Fruit fly (Drosophila melanogaster) whole organism, embryonic: ENCODE results near the gene CG33230.

Experiments
- ATbp ChIP-seq: fragments of 200-800 bp; sonication (Bioruptor generic); optimal IDR thresholded peaks from 2 replicates; lab custom pipeline; 2017; ENCODE audit warnings: missing biosample characterization, mild to moderate bottlenecking, missing genetic modification characterization, missing genetic modification reagents
- CG1024 ChIP-seq: fragments of 200-800 bp; sonication (Bioruptor generic); IDR thresholded peaks from 2 replicates; pipeline ENCODE4 v1.3.6; 2022; ENCODE audit warnings: missing biosample characterization, missing genetic modification characterization
- CG10267 ChIP-seq: fragments of 200-800 bp; sonication (Bioruptor generic); optimal IDR thresholded peaks from 2 replicates; lab custom pipeline; 2018; ENCODE audit warnings: missing biosample characterization, mild to moderate bottlenecking, missing genetic modification characterization, moderate library complexity
- CG10462 ChIP-seq: fragments of 200-800 bp; sonication (Bioruptor generic); optimal IDR thresholded peaks from 2 replicates; lab custom pipeline; 2016; ENCODE audit warnings: missing biosample characterization, missing genetic modification characterization
- CG12236 ChIP-seq: fragments of 200-800 bp; sonication (Bioruptor generic); optimal IDR thresholded peaks from 2 replicates; lab custom pipeline; 2016; ENCODE audit warnings: missing biosample characterization, missing genetic modification characterization
- CG12299 ChIP-seq: fragments of 200-800 bp; sonication (Bioruptor generic); optimal IDR thresholded peaks from 2 replicates; lab custom pipeline; 2018; ENCODE audit warnings: missing biosample characterization, mild to moderate bottlenecking, missing genetic modification characterization
- CG1233 ChIP-seq: fragments of 200-800 bp; sonication (Bioruptor generic); optimal IDR thresholded peaks from 4 replicates; lab custom pipeline; 2018; ENCODE audit warnings: missing biosample characterization, mild to moderate bottlenecking, missing genetic modification characterization
- CG12744 ChIP-seq: fragments of 200-800 bp; sonication (Bioruptor generic); optimal IDR thresholded peaks from 2 replicates; lab custom pipeline; 2016; ENCODE audit warnings: missing biosample characterization, missing genetic modification characterization
- CG13775 ChIP-seq: fragments of 200-800 bp; sonication (Bioruptor generic); optimal IDR thresholded peaks from 3 replicates; lab custom pipeline; 2017; ENCODE audit warnings: missing biosample characterization, mild to moderate bottlenecking, missing genetic modification characterization
- CG15514 ChIP-seq: fragments of 200-800 bp; sonication (Bioruptor generic); optimal IDR thresholded peaks from 3 replicates; lab custom pipeline; 2017; ENCODE audit warnings: missing biosample characterization, missing genetic modification characterization, mild to moderate bottlenecking, moderate library complexity, missing genetic modification reagents
- CG15601 ChIP-seq: fragments of 200-800 bp; sonication (Bioruptor generic); optimal IDR thresholded peaks from 3 replicates; lab custom pipeline; 2019; ENCODE audit warnings: missing biosample characterization, mild to moderate bottlenecking, missing genetic modification characterization, moderate library complexity
- CG1603 ChIP-seq: fragments of 200-800 bp; sonication (Bioruptor generic); optimal IDR thresholded peaks from 2 replicates; lab custom pipeline; 2019; ENCODE audit warnings: missing biosample characterization, mild to moderate bottlenecking, missing genetic modification characterization, moderate library complexity
- CG2202 ChIP-seq: fragments of 200-800 bp; sonication (Bioruptor generic); optimal IDR thresholded peaks from 2 replicates; lab custom pipeline; 2018; ENCODE audit warnings: missing biosample characterization, mild to moderate bottlenecking, missing genetic modification characterization
- CG31441 ChIP-seq: fragments of 200-800 bp; sonication (Bioruptor generic); IDR thresholded peaks from 2 replicates; pipeline ENCODE4 v1.3.6; 2022; ENCODE audit warnings: missing biosample characterization, missing genetic modification characterization
- CG33557 ChIP-seq: fragments of 200-800 bp; sonication (Bioruptor generic); optimal IDR thresholded peaks from 2 replicates; lab custom pipeline; 2019; ENCODE audit warnings: missing biosample characterization, mild to moderate bottlenecking, missing genetic modification characterization, moderate library complexity
- CG7271 ChIP-seq: fragments of 200-800 bp; sonication (Bioruptor generic); optimal IDR thresholded peaks from 2 replicates; lab custom pipeline; 2018; ENCODE audit warnings: missing biosample characterization, mild to moderate bottlenecking, missing genetic modification characterization, moderate library complexity
- CG8359 ChIP-seq: fragments of 200-800 bp; sonication (Bioruptor generic); optimal IDR thresholded peaks from 2 replicates; lab custom pipeline; 2017; ENCODE audit warnings: missing biosample characterization, mild to moderate bottlenecking, missing genetic modification characterization, borderline replicate concordance
- CG9727 ChIP-seq: fragments of 200-800 bp; sonication (Bioruptor generic); optimal IDR thresholded peaks from 3 replicates; lab custom pipeline; 2017; ENCODE audit warnings: missing biosample characterization, mild to moderate bottlenecking, missing genetic modification characterization
- CG9797 ChIP-seq: fragments of 200-800 bp; sonication (Bioruptor generic); optimal IDR thresholded peaks from 3 replicates; lab custom pipeline; 2018; ENCODE audit warnings: missing biosample characterization, mild to moderate bottlenecking, missing genetic modification characterization
- CoRest ChIP-seq: fragments of 200-800 bp; sonication (Bioruptor generic); optimal IDR thresholded peaks from 3 replicates; lab custom pipeline; 2018; ENCODE audit warnings: missing biosample characterization, mild to moderate bottlenecking, missing genetic modification characterization, moderate library complexity
- D ChIP-seq, 2 experiments: fragments of 200-800 bp in 1 of 2; fragments of >200 bp in 1 of 2; sonication (Bioruptor generic) in 1 of 2; optimal IDR thresholded peaks; 2 replicates in 1 of 2; 3 replicates in 1 of 2; lab custom pipeline; 2017; ENCODE audit warnings: mild to moderate bottlenecking in 1 of 2, missing biosample characterization in 1 of 2, missing genetic modification characterization in 1 of 2, missing genetic modification reagents in 1 of 2
- Dll ChIP-seq: fragments of 200-800 bp; sonication (Bioruptor generic); IDR thresholded peaks from 4 replicates; pipeline ENCODE4 v1.3.6; 2022; ENCODE audit warnings: missing biosample characterization, missing genetic modification characterization; ENCODE audit not compliant: partially characterized antibody
- Doc3 ChIP-seq: fragments of 200-800 bp; sonication (Bioruptor generic); IDR thresholded peaks from 3 replicates; pipeline ENCODE4 v1.3.6; 2022; ENCODE audit warnings: missing biosample characterization, missing genetic modification characterization; ENCODE audit not compliant: partially characterized antibody
- Ets97D ChIP-seq: fragments of 200-800 bp; sonication (Bioruptor generic); optimal IDR thresholded peaks from 3 replicates; lab custom pipeline; 2016; ENCODE audit warnings: missing biosample characterization, missing genetic modification characterization
- HLHmδ ChIP-seq: fragments of 200-800 bp; sonication (Bioruptor generic); optimal IDR thresholded peaks from 2 replicates; lab custom pipeline; 2018; ENCODE audit warnings: missing biosample characterization, mild to moderate bottlenecking, missing genetic modification characterization, moderate library complexity
- Lhr ChIP-seq: fragments of 200-800 bp; sonication (Bioruptor generic); optimal IDR thresholded peaks from 3 replicates; lab custom pipeline; 2017; ENCODE audit warnings: mild to moderate bottlenecking, missing biosample characterization, missing genetic modification reagents, missing genetic modification characterization
- MBD-R2 ChIP-seq: fragments of 200-800 bp; sonication (Bioruptor generic); IDR thresholded peaks from 2 replicates; pipeline ENCODE4 v1.3.6; 2022; ENCODE audit warnings: missing biosample characterization, missing genetic modification characterization
- Rx ChIP-seq: fragments of 200-800 bp; sonication (Bioruptor generic); IDR thresholded peaks from 2 replicates; pipeline ENCODE4 v1.3.6; 2022; ENCODE audit warnings: missing biosample characterization, missing genetic modification characterization
- Scr ChIP-seq: fragments of 200-800 bp; sonication (Bioruptor generic); IDR thresholded peaks from 2 replicates; pipeline ENCODE4 v1.3.6; 2022; ENCODE audit warnings: missing biosample characterization, missing genetic modification characterization; ENCODE audit not compliant: partially characterized antibody
- ato ChIP-seq: fragments of 200-800 bp; sonication (Bioruptor generic); IDR thresholded peaks from 2 replicates; pipeline ENCODE4 v1.3.6; 2022; ENCODE audit warnings: missing biosample characterization, missing genetic modification characterization; ENCODE audit not compliant: partially characterized antibody
- bbx ChIP-seq: fragments of 200-800 bp; sonication (Bioruptor generic); IDR thresholded peaks from 2 replicates; pipeline ENCODE4 v1.3.6; 2022; ENCODE audit warnings: missing biosample characterization, missing genetic modification characterization; ENCODE audit not compliant: partially characterized antibody
- btn ChIP-seq: fragments of 200-800 bp; sonication (Bioruptor generic); optimal IDR thresholded peaks from 2 replicates; lab custom pipeline; 2016; ENCODE audit warnings: missing biosample characterization, missing genetic modification characterization
- chinmo ChIP-seq: fragments of 200-800 bp; sonication (Bioruptor generic); IDR thresholded peaks from 4 replicates; pipeline ENCODE4 v1.3.6; 2022; ENCODE audit warnings: missing biosample characterization, missing genetic modification characterization; ENCODE audit not compliant: partially characterized antibody
- dan ChIP-seq: fragments of 200-800 bp; sonication (Bioruptor generic); IDR thresholded peaks from 2 replicates; pipeline ENCODE4 v1.3.6; 2022; ENCODE audit warnings: missing biosample characterization, missing genetic modification characterization
- gsb-n ChIP-seq: fragments of 200-800 bp; sonication (Bioruptor generic); optimal IDR thresholded peaks from 3 replicates; lab custom pipeline; 2018; ENCODE audit warnings: missing biosample characterization, mild to moderate bottlenecking, missing genetic modification characterization
- hkb ChIP-seq, 2 experiments: fragments of 200-800 bp in 1 of 2; fragments of >200 bp in 1 of 2; sonication (Bioruptor generic) in 1 of 2; IDR thresholded peaks in 1 of 2; optimal IDR thresholded peaks in 1 of 2; 2 replicates each; pipeline versions ENCODE4 v1.3.6 to Lab custom; 2017 to 2022; ENCODE audit warnings: missing biosample characterization in 1 of 2, missing genetic modification characterization in 1 of 2
- mirr ChIP-seq: fragments of 200-800 bp; sonication (Bioruptor generic); optimal IDR thresholded peaks from 3 replicates; lab custom pipeline; 2018; ENCODE audit warnings: missing biosample characterization, mild to moderate bottlenecking, missing genetic modification characterization
- mld ChIP-seq: fragments of 200-800 bp; sonication (Bioruptor generic); IDR thresholded peaks from 3 replicates; pipeline ENCODE4 v1.3.6; 2022; ENCODE audit warnings: missing biosample characterization, missing genetic modification characterization; ENCODE audit not compliant: partially characterized antibody
- peb ChIP-seq: fragments of 200-800 bp; sonication (Bioruptor generic); IDR thresholded peaks from 2 replicates; pipeline ENCODE4 v1.3.6; 2022; ENCODE audit warnings: missing biosample characterization, missing genetic modification characterization
- repo ChIP-seq: fragments of 200-800 bp; sonication (Bioruptor generic); optimal IDR thresholded peaks from 2 replicates; lab custom pipeline; 2016; ENCODE audit warnings: missing biosample characterization, missing genetic modification characterization
- row ChIP-seq: fragments of 200-800 bp; sonication (Bioruptor generic); IDR thresholded peaks from 3 replicates; pipeline ENCODE4 v1.3.6; 2022; ENCODE audit warnings: missing biosample characterization, missing genetic modification characterization
- sc ChIP-seq, 3 experiments: fragments of >200 bp in 2 of 3; fragments of 200-800 bp in 1 of 3; sonication (Bioruptor generic) in 1 of 3; optimal IDR thresholded peaks; 2 replicates in 2 of 3; 3 replicates in 1 of 3; lab custom pipeline; 2017; ENCODE audit warnings: mild to moderate bottlenecking in 1 of 3, missing biosample characterization in 1 of 3, missing genetic modification characterization in 1 of 3, missing genetic modification reagents in 1 of 3
- slbo ChIP-seq: fragments of 200-800 bp; sonication (Bioruptor generic); IDR thresholded peaks from 2 replicates; pipeline ENCODE4 v1.3.6; 2022; ENCODE audit warnings: missing biosample characterization, missing genetic modification characterization
- tna ChIP-seq: fragments of 200-800 bp; sonication (Bioruptor generic); IDR thresholded peaks from 2 replicates; pipeline ENCODE4 v1.3.6; 2022; ENCODE audit warnings: missing biosample characterization, missing genetic modification characterization; ENCODE audit not compliant: partially characterized antibody
- trem ChIP-seq: fragments of 200-800 bp; optimal IDR thresholded peaks from 3 replicates; lab custom pipeline; 2019; ENCODE audit warnings: missing biosample characterization, mild to moderate bottlenecking, missing genetic modification characterization, moderate library complexity

CG33230 gene

DNA sequence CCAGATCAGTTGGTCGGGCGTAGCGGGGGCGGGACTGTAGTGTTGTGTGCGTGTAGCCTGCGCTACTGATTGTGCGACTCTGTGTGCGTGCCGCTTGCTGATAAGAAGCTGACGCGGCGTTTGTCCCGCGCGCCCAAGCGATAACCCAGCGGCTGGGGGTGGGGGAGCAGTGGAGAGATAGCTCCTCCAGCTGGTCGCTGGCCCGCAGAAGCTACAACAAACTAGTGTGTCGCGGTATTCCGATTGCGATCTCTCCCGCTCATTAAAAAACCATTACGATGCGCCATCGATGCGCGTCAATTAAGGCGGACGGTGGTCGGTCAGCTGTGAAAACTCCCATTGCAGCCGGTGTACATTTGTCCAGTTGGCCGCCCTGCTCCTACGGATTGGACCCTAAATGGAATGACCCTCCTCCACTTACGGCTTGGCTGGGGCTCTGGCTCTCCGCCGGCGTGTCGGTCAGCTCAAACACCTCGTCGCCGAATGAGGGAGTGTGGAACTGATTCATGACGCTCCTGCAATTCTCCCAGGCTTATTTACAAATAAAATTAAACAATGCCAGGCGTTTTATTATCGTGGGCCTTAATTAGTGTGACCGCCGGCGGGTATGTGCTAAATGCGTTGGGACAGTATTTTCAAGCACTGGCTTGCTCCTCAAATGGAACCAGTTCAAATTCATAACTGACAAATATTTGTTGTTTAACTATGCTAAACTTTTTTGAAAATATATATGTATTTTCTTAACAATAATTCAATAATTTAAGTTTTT is 16.0 kb upstream of the CG33230 start, which contains the start of gene CG12104 (continued):
- TF ChIP-seq CG33557 (peak; percentile 64), CG1233 (GFP tag; lab: Kevin White, UChicago) (peak; percentile 38), CG10267 (peak; percentile 88), CG7271 (tag; lab: Kevin White, UChicago) (no peak), Dll (GFP tag; lab: Robert Waterston, UW) (peak; percentile 34; the same call in 1 of the 4 replicates), CG1603 (no peak), CG13775 (peak; percentile 38), repo (GFP tag; lab: Kevin White, UChicago) (no peak), CG1024 (no peak), slbo (GFP tag; lab: Robert Waterston, UW) (peak; percentile 38; the same call in 1 of the 2 replicates), CG2202 (tag; lab: Kevin White, UChicago) (no peak), row (peak; percentile 71), CG8359 (GFP tag; lab: Kevin White, UChicago) (no peak), CG10462 (GFP tag; lab: Kevin White, UChicago) (peak; percentile 24), CG12236 (GFP tag; lab: Kevin White, UChicago) (no peak), CG12744 (GFP tag; lab: Kevin White, UChicago) (no peak), D (optimal IDR thresholded peaks at IDR 0.05; lab: Kevin White, UChicago) (no peak), D (GFP tag; optimal IDR thresholded peaks at IDR 0.05; lab: Kevin White, UChicago) (peak; percentile 14), CoRest (tag; lab: Kevin White, UChicago) (peak; percentile 42), Doc3 (GFP tag; lab: Robert Waterston, UW) (no peak), HLHmδ (GFP tag; lab: Kevin White, UChicago) (no peak), ato (GFP tag; lab: Robert Waterston, UW) (no peak), ATbp (no peak), dan (GFP tag; lab: Robert Waterston, UW) (no peak), tna (GFP tag; lab: Robert Waterston, UW) (no peak), peb (GFP tag; lab: Robert Waterston, UW) (no peak), mirr (GFP tag; lab: Kevin White, UChicago) (peak; percentile 64), trem (tag; lab: Kevin White, UChicago) (peak; percentile 53), gsb-n (tag; lab: Kevin White, UChicago) (peak; percentile 44), bbx (GFP tag; lab: Robert Waterston, UW) (no peak), CG12299 (tag; lab: Kevin White, UChicago) (peak; percentile 29), chinmo (GFP tag; lab: Robert Waterston, UW) (peak; percentile 70; the same call in 1 of the 4 replicates), mld (GFP tag; lab: Robert Waterston, UW) (0 out of 3 replicates have a peak, but pooled peaks have one; percentile 42)

DNA sequence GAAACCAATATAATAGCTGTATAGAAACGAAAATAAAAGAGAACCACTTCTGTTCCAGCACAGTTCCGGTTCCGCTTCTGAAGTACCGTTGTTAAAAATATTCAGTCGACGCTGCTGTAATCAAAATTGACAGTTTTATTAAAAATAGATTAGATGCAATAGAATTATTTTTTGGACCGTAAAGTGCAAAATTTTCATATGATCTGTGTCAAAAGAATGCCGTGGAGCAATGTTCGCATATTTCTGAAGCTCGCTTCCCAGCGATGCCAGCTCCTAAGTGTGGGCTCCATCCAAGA is 15.4 kb upstream of the CG33230 start, which contains the start of the genes CG18170 and CG33791:
Gene CG18170, plus strand, starts transcription at position 122 of the 296 bp plus-strand sequence.
Gene CG33791, plus strand, starts transcription at position 122 of the 296 bp plus-strand sequence.
- TF ChIP-seq CG31441 (GFP tag; lab: Robert Waterston, UW) (0 out of 2 replicates have a peak, but pooled peaks have one; percentile 9), Ets97D (GFP tag; lab: Kevin White, UChicago) (peak; percentile 52), Lhr (GFP tag; lab: Kevin White, UChicago) (no peak), CG15514 (GFP tag; lab: Kevin White, UChicago) (peak; percentile 98), Rx (GFP tag; lab: Robert Waterston, UW) (no peak), hkb (optimal IDR thresholded peaks at IDR 0.05; lab: Kevin White, UChicago) (peak; percentile 8), hkb (GFP tag; IDR thresholded peaks at IDR 0.05; lab: Robert Waterston, UW) (no peak), btn (GFP tag; lab: Kevin White, UChicago) (no peak), row (0 out of 3 replicates have a peak, but pooled peaks have one; percentile 0), CG10267 (peak; percentile 54), MBD-R2 (GFP tag; lab: Robert Waterston, UW) (0 out of 2 replicates have a peak, but pooled peaks have one; percentile 1), CG9727 (GFP tag; lab: Kevin White, UChicago) (peak; percentile 19), CG15601 (tag; lab: Kevin White, UChicago) (peak; percentile 17), CG9797 (GFP tag; lab: Kevin White, UChicago) (peak; percentile 39), Scr (GFP tag; lab: Robert Waterston, UW) (0 out of 2 replicates have a peak, but pooled peaks have one; percentile 3), CG13775 (peak; percentile 11), sc (optimal IDR thresholded peaks at IDR 0.05; lab: Kevin White, UChicago) (no peak), sc (GFP tag; optimal IDR thresholded peaks at IDR 0.05; lab: Kevin White, UChicago) (peak; percentile 1)
- TF ChIP-seq, all 482 proteins: peak for 13
